Worm (Caenorhabditis elegans): ENCODE measurements around the gene R08C7.8.

- TF ChIP-seq dpl-1 (GFP tag; optimal IDR thresholded peaks at IDR 0.05) (no peak), unc-130 (tag; optimal IDR thresholded peaks at IDR 0.05) (no peak), ztf-11 (tag; optimal IDR thresholded peaks at IDR 0.05) (no peak), Y116A8C.19 (tag; optimal IDR thresholded peaks at IDR 0.05; ENCODE audit: borderline replicate concordance) (no peak), lin-35 (GFP tag; optimal IDR thresholded peaks at IDR 0.05) (no peak), sptf-1 (tag; optimal IDR thresholded peaks at IDR 0.05) (no peak), unc-62 (GFP tag; optimal IDR thresholded peaks at IDR 0.05) (no peak), nhr-12 (tag; optimal IDR thresholded peaks at IDR 0.05) (no peak), ztf-4 (tag; optimal IDR thresholded peaks at IDR 0.05) (no peak), nhr-77 (tag; optimal IDR thresholded peaks at IDR 0.05) (no peak), swsn-7 (tag; optimal IDR thresholded peaks at IDR 0.05) (no peak)
Observed at ce11 chrIV:4410526-4410925, 23.8 kb downstream of the R08C7.8 start.

All from whole organism, L1 larva.